Worm (Caenorhabditis elegans) whole organism, L3 larva: ENCODE measurements around the gene Y49F6B.14.

Experiments used
- R02D3.7 ChIP-seq: fragments of 150-350 bp; optimal IDR thresholded peaks from 2 replicates; lab custom pipeline; 2014; ENCODE audit warnings: missing biosample characterization, missing genetic modification characterization
- ZK546.5 ChIP-seq: sonication (generic microtip); optimal IDR thresholded peaks from 2 replicates; lab custom pipeline; 2017; ENCODE audit warnings: missing biosample characterization, missing genetic modification characterization
- aly-2 ChIP-seq: fragments of 150-350 bp; optimal IDR thresholded peaks from 2 replicates; lab custom pipeline; 2014; ENCODE audit warnings: missing biosample characterization, missing genetic modification characterization
- ama-1 ChIP-seq: fragments of 150-350 bp; optimal IDR thresholded peaks from 2 replicates; lab custom pipeline; 2018
- daf-12 ChIP-seq: fragments of 150-350 bp; optimal IDR thresholded peaks from 2 replicates; lab custom pipeline; 2014; ENCODE audit warnings: missing biosample characterization, missing genetic modification reagents, missing genetic modification characterization
- egl-27 ChIP-seq: sonication (generic microtip); optimal IDR thresholded peaks from 4 replicates; lab custom pipeline; 2017; ENCODE audit warnings: missing biosample characterization, missing genetic modification reagents, missing genetic modification characterization
- egl-5 ChIP-seq: fragments of 150-350 bp; optimal IDR thresholded peaks from 2 replicates; lab custom pipeline; 2017; ENCODE audit warnings: missing biosample characterization, missing genetic modification reagents, missing genetic modification characterization, inconsistent platforms
- elt-3 ChIP-seq, 3 experiments: fragments of 150-350 bp in 1 of 3; sonication (generic microtip) in 2 of 3; optimal IDR thresholded peaks; 2 replicates in 2 of 3; 4 replicates in 1 of 3; lab custom pipeline; 2014 to 2017; ENCODE audit warnings: missing biosample characterization in 3 of 3, missing genetic modification characterization in 3 of 3
- eor-1 ChIP-seq, 2 experiments: fragments of 150-350 bp; optimal IDR thresholded peaks; 2 replicates each; lab custom pipeline; 2014 to 2018; ENCODE audit warnings: missing biosample characterization in 2 of 2, missing genetic modification characterization in 2 of 2
- fkh-10 ChIP-seq: sonication (generic microtip); optimal IDR thresholded peaks from 2 replicates; lab custom pipeline; 2017; ENCODE audit warnings: missing biosample characterization, missing genetic modification reagents, missing genetic modification characterization
- fkh-2 ChIP-seq: fragments of 150-350 bp; optimal IDR thresholded peaks from 2 replicates; lab custom pipeline; 2014; ENCODE audit warnings: missing biosample characterization, missing genetic modification reagents, missing genetic modification characterization
- fos-1 ChIP-seq: fragments of 150-350 bp; optimal IDR thresholded peaks from 2 replicates; lab custom pipeline; 2014; ENCODE audit warnings: missing biosample characterization, missing genetic modification characterization
- hmg-11 ChIP-seq: sonication (generic microtip); optimal IDR thresholded peaks from 2 replicates; lab custom pipeline; 2016; ENCODE audit warnings: missing genetic modification characterization, missing compliant biosample characterization
- jun-1 ChIP-seq: fragments of 150-350 bp; optimal IDR thresholded peaks from 2 replicates; lab custom pipeline; 2014; ENCODE audit warnings: missing biosample characterization, missing genetic modification reagents, missing genetic modification characterization
- lsy-12 ChIP-seq: sonication (generic microtip); optimal IDR thresholded peaks from 2 replicates; lab custom pipeline; 2016; ENCODE audit warnings: mild to moderate bottlenecking, missing genetic modification characterization, missing compliant biosample characterization
- mdl-1 ChIP-seq: fragments of 150-350 bp; optimal IDR thresholded peaks from 2 replicates; lab custom pipeline; 2014; ENCODE audit warnings: missing biosample characterization, missing genetic modification characterization
- mml-1 ChIP-seq: fragments of 150-350 bp; sonication (generic microtip); optimal IDR thresholded peaks from 3 replicates; lab custom pipeline; 2014; ENCODE audit warnings: missing biosample characterization, missing genetic modification characterization
- nfya-1 ChIP-seq: sonication (generic microtip); optimal IDR thresholded peaks from 2 replicates; lab custom pipeline; 2017; ENCODE audit warnings: missing genetic modification characterization, mild to moderate bottlenecking, missing compliant biosample characterization, antibody characterized with exemption, moderate library complexity; ENCODE audit not compliant: insufficient read depth
- nhr-12 ChIP-seq: fragments of 150-350 bp; optimal IDR thresholded peaks from 2 replicates; lab custom pipeline; 2014; ENCODE audit warnings: missing biosample characterization, missing genetic modification characterization
- nhr-237 ChIP-seq: fragments of 150-350 bp; optimal IDR thresholded peaks from 2 replicates; lab custom pipeline; 2014; ENCODE audit warnings: missing biosample characterization, missing genetic modification characterization
- nhr-25 ChIP-seq: sonication (generic microtip); optimal IDR thresholded peaks from 2 replicates; lab custom pipeline; 2017; ENCODE audit warnings: missing biosample characterization, missing genetic modification characterization
- nhr-43 ChIP-seq: sonication (generic microtip); optimal IDR thresholded peaks from 2 replicates; lab custom pipeline; 2016; ENCODE audit warnings: mild to moderate bottlenecking, missing genetic modification characterization, missing compliant biosample characterization; ENCODE audit not compliant: poor library complexity, severe bottlenecking
- nhr-67 ChIP-seq: fragments of 150-350 bp; optimal IDR thresholded peaks from 2 replicates; lab custom pipeline; 2014; ENCODE audit warnings: missing biosample characterization, missing genetic modification characterization
- pha-4 ChIP-seq: fragments of 150-350 bp; optimal IDR thresholded peaks from 2 replicates; lab custom pipeline; 2014; ENCODE audit warnings: missing biosample characterization, missing genetic modification reagents, missing genetic modification characterization
- pqm-1 ChIP-seq: fragments of 150-350 bp; optimal IDR thresholded peaks from 2 replicates; lab custom pipeline; 2017; ENCODE audit warnings: missing biosample characterization, missing genetic modification characterization, inconsistent platforms
- skn-1 ChIP-seq: fragments of 150-350 bp; optimal IDR thresholded peaks from 2 replicates; lab custom pipeline; 2014; ENCODE audit warnings: missing biosample characterization, missing genetic modification characterization
- tbx-2 ChIP-seq: sonication (generic microtip); optimal IDR thresholded peaks from 2 replicates; lab custom pipeline; 2016; ENCODE audit warnings: mild to moderate bottlenecking, missing genetic modification characterization, missing compliant biosample characterization
- unc-39 ChIP-seq: sonication (generic microtip); optimal IDR thresholded peaks from 4 replicates; lab custom pipeline; 2017; ENCODE audit warnings: missing biosample characterization, missing genetic modification characterization
- unc-62 ChIP-seq: fragments of 150-350 bp; sonication (generic microtip); optimal IDR thresholded peaks from 4 replicates; lab custom pipeline; 2014; ENCODE audit warnings: missing biosample characterization, missing genetic modification reagents, missing genetic modification characterization
- ztf-11 ChIP-seq: fragments of 150-350 bp; optimal IDR thresholded peaks from 2 replicates; lab custom pipeline; 2014; ENCODE audit warnings: missing biosample characterization, missing genetic modification characterization
- ztf-4 ChIP-seq: fragments of 150-350 bp; optimal IDR thresholded peaks from 2 replicates; lab custom pipeline; 2014; ENCODE audit warnings: missing biosample characterization, missing genetic modification characterization

The Y49F6B.14 gene

DNA sequence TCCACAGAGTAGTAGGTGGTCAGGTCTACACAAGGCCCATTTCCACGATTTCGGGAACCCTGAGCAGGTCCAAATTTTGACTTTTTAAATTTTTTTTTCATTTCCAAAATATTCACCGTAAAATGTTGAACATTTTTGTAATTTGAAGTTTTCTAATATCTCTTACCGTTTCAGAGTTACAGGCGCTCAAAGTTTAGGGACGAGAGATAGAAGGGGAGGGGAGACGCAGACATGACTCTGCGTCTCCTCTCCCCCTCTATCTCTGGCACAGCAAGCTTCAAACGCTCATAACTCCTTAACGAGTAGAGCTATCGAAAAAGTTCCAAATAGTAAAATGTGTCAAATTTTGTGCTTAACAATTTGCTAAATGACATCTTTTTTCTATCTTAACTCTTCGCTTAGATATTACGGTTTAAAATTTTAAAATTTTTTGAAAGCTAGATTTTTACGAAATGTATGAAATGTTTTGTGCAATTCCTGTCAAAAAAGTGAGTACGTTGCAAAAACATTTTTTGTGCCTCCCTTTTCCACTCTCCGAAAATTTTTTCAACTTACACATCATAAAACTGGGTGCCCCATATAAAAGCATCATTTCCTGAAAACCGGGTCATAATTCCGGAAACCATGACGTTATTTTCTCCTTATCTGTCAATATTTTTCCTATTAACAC lies at the start of gene Y49F6B.14, which contains the start of gene clec-125:
TSS of gene Y49F6B.14 (minus strand) at position 101 of the 670 bp plus-strand sequence.
TSS of gene clec-125 (plus strand) at position 620 of the 670 bp plus-strand sequence.
- TF ChIP-seq nhr-43 (tag; lab: Kevin White, UChicago) = no peak
- TF ChIP-seq lsy-12 = no peak
- TF ChIP-seq ztf-4 (tag; lab: Kevin White, UChicago) = no peak
- TF ChIP-seq unc-62 (GFP tag; lab: Kevin White, UChicago) = no peak
- TF ChIP-seq egl-5 (tag; lab: Kevin White, UChicago) = no peak
- no peak for TF ChIP-seq nhr-25 (tag; lab: Kevin White, UChicago)
- no peak for TF ChIP-seq nhr-237 (tag; lab: Kevin White, UChicago)
- no peak for TF ChIP-seq hmg-11 (tag; lab: Kevin White, UChicago)
- no peak for TF ChIP-seq aly-2
- TF ChIP-seq ama-1 = no peak

ce11 chrII:3562419-3562818 lies 47.1 kb upstream of the Y49F6B.14 start, which contains the start of gene W10G11.3:
W10G11.3 (minus strand) TSS chrII:3562519.
- TF ChIP-seq mml-1 = no peak
- no peak for TF ChIP-seq elt-3 (tag; optimal IDR thresholded peaks at IDR 0.05; lab: Kevin White, UChicago)
- no peak for TF ChIP-seq nhr-237 (tag; lab: Kevin White, UChicago)
- no peak for TF ChIP-seq fkh-10 (GFP tag; lab: Kevin White, UChicago)
- no peak for TF ChIP-seq unc-39 (tag; lab: Kevin White, UChicago)
- TF ChIP-seq ZK546.5 (tag; lab: Kevin White, UChicago) = no peak
- no peak for TF ChIP-seq nfya-1 (tag; lab: Kevin White, UChicago)
- TF ChIP-seq mdl-1 (tag; lab: Kevin White, UChicago) = no peak
- no peak for TF ChIP-seq ztf-4 (tag; lab: Kevin White, UChicago)
- no peak for TF ChIP-seq fkh-2

DNA sequence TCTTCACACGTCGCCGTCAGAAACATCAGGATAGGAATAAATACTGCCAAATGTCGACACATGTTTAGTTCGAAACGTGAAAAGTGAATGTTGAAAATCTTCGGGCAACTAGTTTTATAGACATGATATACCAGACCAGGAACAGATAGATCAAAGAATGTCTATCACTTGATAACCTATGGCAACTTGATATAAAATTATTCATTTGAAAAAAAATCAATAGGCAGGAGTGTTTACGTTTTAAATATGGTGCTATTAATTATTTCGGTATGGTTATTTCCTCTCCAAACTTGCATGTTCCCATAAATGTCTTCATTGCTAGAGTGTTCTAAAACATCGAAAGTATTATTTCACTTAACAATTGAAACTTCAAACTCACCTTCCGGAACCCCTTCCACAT lies 46.3 kb upstream of the Y49F6B.14 start, which contains the start of gene W10G11.2:
TSS of gene W10G11.2 (minus strand) at position 101 of the 400 bp plus-strand sequence.
- no peak for TF ChIP-seq R02D3.7 (tag; lab: Kevin White, UChicago)
- no peak for TF ChIP-seq eor-1 (tag; optimal IDR thresholded peaks at IDR 0.05; lab: Kevin White, UChicago)
- no peak for TF ChIP-seq fkh-10 (GFP tag; lab: Kevin White, UChicago)
- no peak for TF ChIP-seq lsy-12
- TF ChIP-seq ztf-11 (tag; lab: Kevin White, UChicago) = no peak
- no peak for TF ChIP-seq egl-27 (tag; lab: Kevin White, UChicago)
- TF ChIP-seq fos-1 (tag; lab: Kevin White, UChicago) = no peak
- no peak for TF ChIP-seq jun-1 (tag; lab: Kevin White, UChicago)
- TF ChIP-seq fkh-2 = no peak
- no peak for TF ChIP-seq nhr-237 (tag; lab: Kevin White, UChicago)
- no peak for TF ChIP-seq nhr-12
- no peak for TF ChIP-seq pha-4
- TF ChIP-seq egl-5 (tag; lab: Kevin White, UChicago) = no peak

- TF ChIP-seq jun-1 (tag; lab: Kevin White, UChicago) = no peak
- no peak for TF ChIP-seq skn-1 (tag; lab: Kevin White, UChicago)
- TF ChIP-seq ama-1 = no peak
- TF ChIP-seq tbx-2 (tag; lab: Kevin White, UChicago) = no peak
- no peak for TF ChIP-seq nhr-67 (tag; lab: Kevin White, UChicago)
- no peak for TF ChIP-seq fos-1 (tag; lab: Kevin White, UChicago)
- TF ChIP-seq ztf-4 (tag; lab: Kevin White, UChicago) = no peak
- no peak for TF ChIP-seq nhr-25 (tag; lab: Kevin White, UChicago)
- TF ChIP-seq hmg-11 (tag; lab: Kevin White, UChicago) = no peak
- no peak for TF ChIP-seq nfya-1 (tag; lab: Kevin White, UChicago)
- TF ChIP-seq, all 47 proteins: peak for 0
These were observed 45.3 kb upstream of the Y49F6B.14 start, which contains the start of gene W10G11.1 for ce11 chrII:3560592-3560991. W10G11.1 (minus strand) TSS chrII:3560692.

DNA sequence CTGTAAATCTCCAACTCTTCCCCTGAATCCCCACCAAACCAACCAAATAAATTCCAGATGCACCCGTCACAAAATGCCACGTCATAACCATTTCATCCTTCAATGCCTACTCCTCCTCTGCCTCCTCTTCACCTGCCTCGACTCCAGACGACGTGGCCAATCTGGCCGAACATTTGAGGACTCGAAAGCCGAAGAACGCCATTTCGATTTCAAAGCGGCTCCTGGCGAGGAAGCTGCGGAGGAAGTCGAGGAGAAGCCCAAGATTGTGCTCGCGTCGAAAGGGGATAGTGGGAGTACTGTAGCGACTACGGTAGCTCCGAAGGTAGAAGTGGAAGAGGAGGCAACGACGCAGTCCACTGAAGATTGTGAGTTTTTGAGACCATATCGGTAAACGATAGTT lies 42.1 kb upstream of the Y49F6B.14 start, which contains the start of gene lgc-45:
TSS of gene lgc-45 (plus strand) at position 56 of the 400 bp plus-strand sequence.
- TF ChIP-seq jun-1 (tag; lab: Kevin White, UChicago) = no peak
- TF ChIP-seq daf-12 (tag; lab: Kevin White, UChicago) = no peak
- TF ChIP-seq ZK546.5 (tag; lab: Kevin White, UChicago) = no peak
- TF ChIP-seq egl-27 (tag; lab: Kevin White, UChicago) = no peak
- TF ChIP-seq ztf-11 (tag; lab: Kevin White, UChicago) = no peak
- no peak for TF ChIP-seq pqm-1 (tag; lab: Kevin White, UChicago)
- TF ChIP-seq eor-1 (tag; optimal IDR thresholded peaks at IDR 0.05; lab: Kevin White, UChicago) = no peak
